Fruit fly (Drosophila melanogaster) S2 (cell line): ENCODE results near the gene TM9SF2.

ENCODE experiments used
- CG8478 ChIP-seq: fragments of >200 bp; optimal IDR thresholded peaks from 2 replicates; lab custom pipeline; 2018
- CTCF ChIP-seq, 2 experiments: fragments of >200 bp; optimal IDR thresholded peaks; 2 replicates each; lab custom pipeline; 2018

DNA sequence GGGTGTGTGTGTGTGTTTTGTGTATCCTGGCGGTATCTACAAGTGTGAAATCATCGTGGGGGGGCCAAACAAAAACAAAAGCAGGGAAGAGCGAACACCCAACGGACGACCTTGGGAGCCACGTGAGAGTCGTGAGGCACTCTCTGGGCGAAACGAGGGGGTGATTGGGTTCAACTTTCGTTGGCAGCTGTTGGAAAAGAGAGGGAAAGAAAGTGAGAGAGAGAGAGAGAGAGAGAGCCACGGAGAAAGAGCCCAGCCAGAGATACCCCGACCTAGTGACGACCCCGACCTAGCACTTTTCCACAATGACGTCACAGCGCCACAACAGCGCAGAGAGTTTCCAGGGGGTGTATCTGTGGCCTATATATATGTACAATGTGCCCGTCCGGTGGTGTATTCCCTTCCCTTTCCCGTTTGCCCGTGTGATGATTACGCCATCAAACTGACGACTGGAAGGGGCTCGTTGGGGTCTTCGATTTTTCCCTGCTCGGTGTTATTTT, 28.2 kb downstream of the TM9SF2 start:
- TF ChIP-seq CG8478 (lab: Kevin White, UChicago) (no peak), CTCF (optimal IDR thresholded peaks at IDR 0.05; lab: Kevin White, UChicago) (no peak)
